Fruit fly (Drosophila melanogaster): Measurements from ENCODE around the gene CG5151.
A peak's percentile ranks its signal among the peaks of the same experiment; 100 is the strongest.

Gene CG5151

dm6 chr3L:16202550-16202949, 38.0 kb upstream of the CG5151 start (continued):
- TF ChIP-seq dati (GFP tag; IDR thresholded peaks at IDR 0.05), result no peak
- no peak for TF ChIP-seq CG11398 (GFP tag; optimal IDR thresholded peaks at IDR 0.05)
- TF ChIP-seq Hr51 (GFP tag; optimal IDR thresholded peaks at IDR 0.05), result peak in 1 of 2 experiments; percentile 53
- TF ChIP-seq Poxn (GFP tag; IDR thresholded peaks at IDR 0.05), result no peak
- no peak for TF ChIP-seq CG15696 (tag; optimal IDR thresholded peaks at IDR 0.05)
- peak; percentile 67 for TF ChIP-seq CG11504 (tag; optimal IDR thresholded peaks at IDR 0.05)
- TF ChIP-seq CoRest (tag; optimal IDR thresholded peaks at IDR 0.05), result peak; percentile 51
- TF ChIP-seq CG10147 (GFP tag; optimal IDR thresholded peaks at IDR 0.05), result peak; percentile 45
- no peak for TF ChIP-seq CG12299 (tag; optimal IDR thresholded peaks at IDR 0.05)
- peak in 1 of 2 experiments; percentile 6 for TF ChIP-seq Eip74EF (GFP tag; optimal IDR thresholded peaks at IDR 0.05)
- peak; percentile 71 for TF ChIP-seq Fer1 (GFP tag; optimal IDR thresholded peaks at IDR 0.05)
- no peak for TF ChIP-seq bigmax (GFP tag; optimal IDR thresholded peaks at IDR 0.05)
- TF ChIP-seq Fer3 (tag; optimal IDR thresholded peaks at IDR 0.05), result peak; percentile 49
- no peak for TF ChIP-seq Doc2 (GFP tag; IDR thresholded peaks at IDR 0.05)
- peak; percentile 37; the same call in 2 of the 3 replicates for TF ChIP-seq tgo (GFP tag; IDR thresholded peaks at IDR 0.05)
- no peak for TF ChIP-seq Hey (tag; optimal IDR thresholded peaks at IDR 0.05)
- TF ChIP-seq onecut (GFP tag; IDR thresholded peaks at IDR 0.05), result no peak
- TF ChIP-seq Deaf1 (tag; optimal IDR thresholded peaks at IDR 0.05), result peak; percentile 9
- TF ChIP-seq CG13424 (tag; optimal IDR thresholded peaks at IDR 0.05), result peak; percentile 60
- TF ChIP-seq az2 (GFP tag; optimal IDR thresholded peaks at IDR 0.05), result peak; percentile 10
- TF ChIP-seq Xbp1 (GFP tag; optimal IDR thresholded peaks at IDR 0.05), result peak; percentile 1
- peak; percentile 39 for TF ChIP-seq lilli (GFP tag; optimal IDR thresholded peaks at IDR 0.05)
- TF ChIP-seq seq (GFP tag; IDR thresholded peaks at IDR 0.05), result peak; percentile 41; the same call in 1 of the 2 replicates
- TF ChIP-seq sim (GFP tag; IDR thresholded peaks at IDR 0.05), result no peak
- peak; percentile 39 for TF ChIP-seq Max (GFP tag; optimal IDR thresholded peaks at IDR 0.05)
- TF ChIP-seq Dip3 (GFP tag; optimal IDR thresholded peaks at IDR 0.05), result no peak
- TF ChIP-seq nmo (GFP tag; optimal IDR thresholded peaks at IDR 0.05), result peak; percentile 53
- TF ChIP-seq NfI (GFP tag; optimal IDR thresholded peaks at IDR 0.05), result peak; percentile 42
- peak; percentile 34 for TF ChIP-seq CG6854 (GFP tag; optimal IDR thresholded peaks at IDR 0.05)
- TF ChIP-seq jing (GFP tag; optimal IDR thresholded peaks at IDR 0.05), result no peak
- TF ChIP-seq ara (GFP tag; IDR thresholded peaks at IDR 0.05), result no peak
- TF ChIP-seq her (GFP tag; optimal IDR thresholded peaks at IDR 0.05), result no peak
- TF ChIP-seq sd (tag; optimal IDR thresholded peaks at IDR 0.05), result no peak
- no peak for TF ChIP-seq eve (GFP tag; optimal IDR thresholded peaks at IDR 0.05)
- TF ChIP-seq grn (GFP tag; optimal IDR thresholded peaks at IDR 0.05), result no peak
- no peak for TF ChIP-seq CG4328 (GFP tag; optimal IDR thresholded peaks at IDR 0.05)
- 0 out of 2 replicates have a peak, but pooled peaks have one; percentile 35 for TF ChIP-seq CG7372 (GFP tag; IDR thresholded peaks at IDR 0.05)
- no peak for TF ChIP-seq fd64A (GFP tag; optimal IDR thresholded peaks at IDR 0.05)
- TF ChIP-seq Trl (optimal IDR thresholded peaks at IDR 0.05), result no peak
- peak; percentile 2 for TF ChIP-seq Trl (GFP tag; optimal IDR thresholded peaks at IDR 0.05)
- no peak for TF ChIP-seq salm (tag; optimal IDR thresholded peaks at IDR 0.05)
- peak; percentile 36 for TF ChIP-seq CG18619 (GFP tag; optimal IDR thresholded peaks at IDR 0.05)
- peak; percentile 13 for TF ChIP-seq CG4820 (GFP tag; optimal IDR thresholded peaks at IDR 0.05)
- TF ChIP-seq B-H1 (GFP tag; IDR thresholded peaks at IDR 0.05), result no peak
- peak; percentile 28 for TF ChIP-seq CG17359 (tag; optimal IDR thresholded peaks at IDR 0.05)
- peak; percentile 42 for TF ChIP-seq CG30403 (GFP tag; optimal IDR thresholded peaks at IDR 0.05)
- TF ChIP-seq phol (tag; optimal IDR thresholded peaks at IDR 0.05), result peak; percentile 51
- TF ChIP-seq BtbVII (GFP tag; optimal IDR thresholded peaks at IDR 0.05), result peak; percentile 37
- peak; percentile 69 for TF ChIP-seq CG2120 (GFP tag; optimal IDR thresholded peaks at IDR 0.05)
- TF ChIP-seq CG17802 (tag; optimal IDR thresholded peaks at IDR 0.05), result no peak
- peak; percentile 13 for TF ChIP-seq CG12219 (GFP tag; optimal IDR thresholded peaks at IDR 0.05)
